Worm (Caenorhabditis elegans): Measurements from ENCODE around the gene clec-218.

The clec-218 gene

ce11 chrV:8307681-8308080 is at the start of gene clec-218:
clec-218 (plus strand) TSS chrV:8307942.
- TF ChIP-seq nhr-2 (tag; optimal IDR thresholded peaks at IDR 0.05) = no peak
- TF ChIP-seq unc-39 (tag; optimal IDR thresholded peaks at IDR 0.05) = no peak
- no peak for TF ChIP-seq ceh-39 (tag; optimal IDR thresholded peaks at IDR 0.05)
- no peak for TF ChIP-seq elt-3 (tag; optimal IDR thresholded peaks at IDR 0.05)
- TF ChIP-seq M03D4.4 (tag; optimal IDR thresholded peaks at IDR 0.05) = no peak
- TF ChIP-seq mls-2 (tag; optimal IDR thresholded peaks at IDR 0.05) = no peak
- no peak for TF ChIP-seq ztf-11 (tag; optimal IDR thresholded peaks at IDR 0.05)
- TF ChIP-seq unc-120 (tag; optimal IDR thresholded peaks at IDR 0.05; ENCODE audit: poor library complexity, severe bottlenecking) = no peak
- TF ChIP-seq cnd-1 (tag; optimal IDR thresholded peaks at IDR 0.05) = no peak
- no peak for TF ChIP-seq tbx-8 (GFP tag; optimal IDR thresholded peaks at IDR 0.05)
- no peak for TF ChIP-seq nhr-237 (tag; optimal IDR thresholded peaks at IDR 0.05)
- no peak for TF ChIP-seq ceh-83 (GFP tag; optimal IDR thresholded peaks at IDR 0.05)
- TF ChIP-seq nhr-76 (tag; optimal IDR thresholded peaks at IDR 0.05) = no peak
- no peak for TF ChIP-seq flh-1 (GFP tag; optimal IDR thresholded peaks at IDR 0.05)
- no peak for TF ChIP-seq ham-2 (GFP tag; optimal IDR thresholded peaks at IDR 0.05)
- no peak for TF ChIP-seq mep-1 (tag; optimal IDR thresholded peaks at IDR 0.05)
- TF ChIP-seq zip-8 (tag; optimal IDR thresholded peaks at IDR 0.05) = no peak
- TF ChIP-seq ceh-43 (GFP tag; optimal IDR thresholded peaks at IDR 0.05) = no peak

ce11 chrV:8259016-8259415 is 48.7 kb upstream of the clec-218 start, which contains the start of gene C16D9.1:
C16D9.1 (plus strand) TSS chrV:8259316.
- TF ChIP-seq nhr-28 (tag; optimal IDR thresholded peaks at IDR 0.05) (no peak), flh-1 (GFP tag; optimal IDR thresholded peaks at IDR 0.05) (no peak), pha-4 (tag; optimal IDR thresholded peaks at IDR 0.05) (no peak), nhr-12 (tag; optimal IDR thresholded peaks at IDR 0.05) (no peak), M03D4.4 (tag; optimal IDR thresholded peaks at IDR 0.05) (no peak), ztf-11 (tag; optimal IDR thresholded peaks at IDR 0.05) (no peak), ces-1 (GFP tag; optimal IDR thresholded peaks at IDR 0.05) (no peak), lsy-2 (tag; optimal IDR thresholded peaks at IDR 0.05) (no peak), sem-2 (GFP tag; optimal IDR thresholded peaks at IDR 0.05) (no peak), ceh-83 (GFP tag; optimal IDR thresholded peaks at IDR 0.05) (no peak), unc-120 (tag; optimal IDR thresholded peaks at IDR 0.05; ENCODE audit: poor library complexity, severe bottlenecking) (no peak), snpc-4 (tag; optimal IDR thresholded peaks at IDR 0.05) (no peak), hlh-1 (tag; optimal IDR thresholded peaks at IDR 0.05) (no peak), nhr-76 (tag; optimal IDR thresholded peaks at IDR 0.05) (no peak)

ce11 chrV:8262212-8262611 is 45.5 kb upstream of the clec-218 start:
- TF ChIP-seq unc-39 (tag; optimal IDR thresholded peaks at IDR 0.05) (no peak), sem-2 (GFP tag; optimal IDR thresholded peaks at IDR 0.05) (no peak)

- TF ChIP-seq mab-5 (tag; optimal IDR thresholded peaks at IDR 0.05) (no peak), unc-120 (tag; optimal IDR thresholded peaks at IDR 0.05; ENCODE audit: poor library complexity, severe bottlenecking) (no peak), sem-2 (GFP tag; optimal IDR thresholded peaks at IDR 0.05) (no peak), unc-62 (GFP tag; optimal IDR thresholded peaks at IDR 0.05) (no peak), bed-3 (GFP tag; optimal IDR thresholded peaks at IDR 0.05) (no peak), nhr-237 (tag; optimal IDR thresholded peaks at IDR 0.05) (no peak), pha-4 (tag; optimal IDR thresholded peaks at IDR 0.05) (no peak), ceh-39 (tag; optimal IDR thresholded peaks at IDR 0.05) (no peak), zip-8 (tag; optimal IDR thresholded peaks at IDR 0.05) (no peak), nhr-2 (tag; optimal IDR thresholded peaks at IDR 0.05) (no peak), cnd-1 (tag; optimal IDR thresholded peaks at IDR 0.05) (no peak)
Measured at ce11 chrV:8263466-8263865, 44.3 kb upstream of the clec-218 start, which contains the start of gene C16D9.8. C16D9.8 (minus strand) TSS chrV:8263566.

ce11 chrV:8263941-8264340 is 43.8 kb upstream of the clec-218 start, which contains the start of gene C16D9.9:
C16D9.9 (plus strand) TSS chrV:8264241.
- TF ChIP-seq snpc-4 (tag; optimal IDR thresholded peaks at IDR 0.05) = no peak
- TF ChIP-seq nhr-237 (tag; optimal IDR thresholded peaks at IDR 0.05) = no peak
- TF ChIP-seq mls-2 (tag; optimal IDR thresholded peaks at IDR 0.05) = no peak
- TF ChIP-seq hlh-1 (tag; optimal IDR thresholded peaks at IDR 0.05) = no peak

ce11 chrV:8266232-8266631 is 41.5 kb upstream of the clec-218 start, which contains the start of gene F21F8.5:
F21F8.5 (minus strand) TSS chrV:8266332.
- TF ChIP-seq ceh-83 (GFP tag; optimal IDR thresholded peaks at IDR 0.05) = no peak
- TF ChIP-seq lsy-2 (tag; optimal IDR thresholded peaks at IDR 0.05) = no peak
- no peak for TF ChIP-seq zip-8 (tag; optimal IDR thresholded peaks at IDR 0.05)
